Worm (Caenorhabditis elegans): ENCODE results near the gene F01D5.7.

F01D5.7 gene

ce11 chrII:14059767-14060166 lies 51.3 kb downstream of the F01D5.7 start, which contains the start of gene rpb-11 (continued):
- TF ChIP-seq mdl-1 (tag; optimal IDR thresholded peaks at IDR 0.05) (peak in 1 of 2 experiments; percentile 86), hlh-17 (GFP tag; optimal IDR thresholded peaks at IDR 0.05; ENCODE audit: borderline replicate concordance) (no peak), lin-15B (tag; optimal IDR thresholded peaks at IDR 0.05) (peak; percentile 90), C04F5.9 (tag; optimal IDR thresholded peaks at IDR 0.05) (peak; percentile 85), elt-3 (tag; optimal IDR thresholded peaks at IDR 0.05) (peak in 4 of 6 experiments; percentile 52 to 93 (median 80)), isw-1 (GFP tag; IDR thresholded peaks at IDR 0.05) (peak; percentile 92), elt-2 (tag; optimal IDR thresholded peaks at IDR 0.05) (peak; percentile 84), efl-3 (GFP tag; optimal IDR thresholded peaks at IDR 0.05) (peak; percentile 67), snu-23 (GFP tag; optimal IDR thresholded peaks at IDR 0.05) (peak; percentile 97), lir-3 (tag; optimal IDR thresholded peaks at IDR 0.05; ENCODE audit: poor library complexity) (peak; percentile 74), irx-1 (tag; optimal IDR thresholded peaks at IDR 0.05) (peak; percentile 88), pax-3 (tag; optimal IDR thresholded peaks at IDR 0.05) (peak; percentile 89), lsy-2 (tag; optimal IDR thresholded peaks at IDR 0.05) (peak; percentile 95 to 96), lin-14 (GFP tag; optimal IDR thresholded peaks at IDR 0.05) (peak; percentile 92), unc-86 (tag; optimal IDR thresholded peaks at IDR 0.05) (peak; percentile 94), hpl-2 (GFP tag; optimal IDR thresholded peaks at IDR 0.05) (peak; percentile 68), unc-30 (tag; optimal IDR thresholded peaks at IDR 0.05) (peak; percentile 59), fkh-8 (tag; optimal IDR thresholded peaks at IDR 0.05) (peak; percentile 93), unc-130 (tag; optimal IDR thresholded peaks at IDR 0.05) (peak; percentile 96), unc-62 (GFP tag; optimal IDR thresholded peaks at IDR 0.05) (peak; percentile 16), pqm-1 (tag; optimal IDR thresholded peaks at IDR 0.05) (no peak), dpl-1 (GFP tag; optimal IDR thresholded peaks at IDR 0.05) (peak; percentile 99), nhr-237 (tag; optimal IDR thresholded peaks at IDR 0.05) (peak; percentile 66), nhr-19 (GFP tag; conservative IDR thresholded peaks at IDR 0.05) (peak; percentile 96), fkh-4 (tag; optimal IDR thresholded peaks at IDR 0.05; ENCODE audit: borderline replicate concordance) (peak; percentile 57), vab-15 (tag; optimal IDR thresholded peaks at IDR 0.05) (no peak), ama-1 (optimal IDR thresholded peaks at IDR 0.05) (peak; percentile 82), jun-1 (tag; optimal IDR thresholded peaks at IDR 0.05) (peak; percentile 90), aly-2 (tag; optimal IDR thresholded peaks at IDR 0.05) (peak; percentile 86), swsn-7 (tag; optimal IDR thresholded peaks at IDR 0.05) (peak; percentile 95), Y116A8C.19 (tag; optimal IDR thresholded peaks at IDR 0.05; ENCODE audit: borderline replicate concordance) (no peak), mep-1 (tag; optimal IDR thresholded peaks at IDR 0.05) (peak; percentile 99), ztf-11 (tag; optimal IDR thresholded peaks at IDR 0.05) (peak in 1 of 2 experiments; percentile 88), egl-27 (tag; optimal IDR thresholded peaks at IDR 0.05) (peak in 1 of 2 experiments; percentile 22), alr-1 (tag; optimal IDR thresholded peaks at IDR 0.05; ENCODE audit: borderline replicate concordance) (no peak), nhr-11 (tag; optimal IDR thresholded peaks at IDR 0.05) (peak; percentile 91), blmp-1 (tag; optimal IDR thresholded peaks at IDR 0.05) (peak; percentile 74), ceh-90 (tag; optimal IDR thresholded peaks at IDR 0.05) (peak; percentile 52), nhr-47 (tag; optimal IDR thresholded peaks at IDR 0.05) (peak; percentile 98), sox-4 (tag; optimal IDR thresholded peaks at IDR 0.05) (peak; percentile 81), zip-4 (GFP tag; optimal IDR thresholded peaks at IDR 0.05) (peak; percentile 85), ces-1 (GFP tag; optimal IDR thresholded peaks at IDR 0.05) (no peak), nhr-71 (tag; optimal IDR thresholded peaks at IDR 0.05) (peak; percentile 97), zag-1 (tag; optimal IDR thresholded peaks at IDR 0.05) (peak; percentile 7), lin-13 (GFP tag; optimal IDR thresholded peaks at IDR 0.05) (peak; percentile 95), ztf-4 (tag; optimal IDR thresholded peaks at IDR 0.05) (peak; percentile 94), grh-1 (GFP tag; IDR thresholded peaks at IDR 0.05) (peak; percentile 94), xbp-1 (tag; optimal IDR thresholded peaks at IDR 0.05) (peak; percentile 95), ceh-88 (GFP tag; IDR thresholded peaks at IDR 0.05) (peak; percentile 79), tbx-2 (tag; optimal IDR thresholded peaks at IDR 0.05) (peak; percentile 97), nhr-12 (tag; optimal IDR thresholded peaks at IDR 0.05) (no peak), nhr-85 (tag) (peak; percentile 96), dsc-1 (tag; optimal IDR thresholded peaks at IDR 0.05) (peak; percentile 96)

Data from whole organism, L1 larva.